Worm (Caenorhabditis elegans) whole organism, late embryonic: ENCODE data around the gene col-33.

ENCODE experiments used
- C38D4.7 ChIP-seq: fragments of 200-800 bp; sonication (Bioruptor generic); optimal IDR thresholded peaks from 2 replicates; lab custom pipeline; 2018; ENCODE audit warnings: mild to moderate bottlenecking, missing genetic modification characterization, moderate library complexity, missing compliant biosample characterization
- F13H6.1 ChIP-seq: sonication (generic microtip); optimal IDR thresholded peaks from 2 replicates; lab custom pipeline; 2016; ENCODE audit warnings: missing genetic modification characterization, missing compliant biosample characterization
- K09A11.1 ChIP-seq: sonication (generic microtip); optimal IDR thresholded peaks from 2 replicates; lab custom pipeline; 2017; ENCODE audit warnings: antibody characterized with exemption, mild to moderate bottlenecking, missing genetic modification characterization, missing compliant biosample characterization; ENCODE audit not compliant: insufficient read depth
- T23F11.4 ChIP-seq: fragments of 200-800 bp; sonication (Bioruptor generic); optimal IDR thresholded peaks from 2 replicates; lab custom pipeline; 2018; ENCODE audit warnings: mild to moderate bottlenecking, missing genetic modification characterization, missing compliant biosample characterization
- Y22D7AL.16 ChIP-seq: sonication (generic microtip); optimal IDR thresholded peaks from 2 replicates; lab custom pipeline; 2016; ENCODE audit warnings: missing genetic modification characterization, missing compliant biosample characterization
- ahr-1 ChIP-seq: sonication (generic microtip); optimal IDR thresholded peaks from 2 replicates; lab custom pipeline; 2016; ENCODE audit warnings: missing genetic modification characterization, missing compliant biosample characterization
- ama-1 ChIP-seq: fragments of 150-350 bp; optimal IDR thresholded peaks from 2 replicates; lab custom pipeline; 2014
- ceh-14 ChIP-seq: sonication (generic microtip); optimal IDR thresholded peaks from 2 replicates; lab custom pipeline; 2016; ENCODE audit warnings: missing genotype, missing genetic modification characterization, missing compliant biosample characterization
- ceh-18 ChIP-seq: sonication (generic microtip); optimal IDR thresholded peaks from 2 replicates; lab custom pipeline; 2016; ENCODE audit warnings: missing genetic modification characterization, missing compliant biosample characterization
- ceh-22 ChIP-seq: sonication (generic microtip); optimal IDR thresholded peaks from 2 replicates; lab custom pipeline; 2017; ENCODE audit warnings: missing biosample characterization, missing genetic modification characterization
- ceh-31 ChIP-seq: sonication (generic microtip); optimal IDR thresholded peaks from 2 replicates; lab custom pipeline; 2016; ENCODE audit warnings: missing genetic modification characterization, missing compliant biosample characterization
- ceh-48 ChIP-seq: sonication (generic microtip); optimal IDR thresholded peaks from 2 replicates; lab custom pipeline; 2016; ENCODE audit warnings: missing genetic modification characterization, inconsistent platforms, missing compliant biosample characterization
- ceh-6 ChIP-seq: fragments of 200-800 bp; sonication (Bioruptor generic); optimal IDR thresholded peaks from 2 replicates; lab custom pipeline; 2018; ENCODE audit warnings: mild to moderate bottlenecking, missing genetic modification characterization, missing compliant biosample characterization
- ceh-9 ChIP-seq: sonication (generic microtip); optimal IDR thresholded peaks from 2 replicates; lab custom pipeline; 2016; ENCODE audit warnings: mild to moderate bottlenecking, missing genetic modification characterization, inconsistent platforms, missing compliant biosample characterization
- dve-1 ChIP-seq: sonication (generic microtip); optimal IDR thresholded peaks from 2 replicates; lab custom pipeline; 2017; ENCODE audit warnings: antibody characterized with exemption, mild to moderate bottlenecking, missing genetic modification characterization, missing compliant biosample characterization
- elt-2 ChIP-seq: sonication (generic microtip); optimal IDR thresholded peaks from 2 replicates; lab custom pipeline; 2016; ENCODE audit warnings: missing genetic modification reagents, missing genetic modification characterization, missing compliant biosample characterization
- fax-1 ChIP-seq: sonication (generic microtip); optimal IDR thresholded peaks from 2 replicates; lab custom pipeline; 2016; ENCODE audit warnings: missing genotype, missing genetic modification characterization, missing compliant biosample characterization
- fkh-6 ChIP-seq: sonication (generic microtip); optimal IDR thresholded peaks from 2 replicates; lab custom pipeline; 2016; ENCODE audit warnings: missing genetic modification characterization, missing compliant biosample characterization
- gmeb-2 ChIP-seq: sonication (generic microtip); optimal IDR thresholded peaks from 2 replicates; lab custom pipeline; 2016; ENCODE audit warnings: missing genetic modification characterization, inconsistent platforms, missing compliant biosample characterization
- hlh-13 ChIP-seq: fragments of 200-800 bp; sonication (Bioruptor generic); optimal IDR thresholded peaks from 2 replicates; lab custom pipeline; 2018; ENCODE audit warnings: mild to moderate bottlenecking, missing genetic modification characterization, missing compliant biosample characterization
- hlh-15 ChIP-seq: sonication (generic microtip); optimal IDR thresholded peaks from 2 replicates; lab custom pipeline; 2016; ENCODE audit warnings: missing genetic modification characterization, missing compliant biosample characterization
- hlh-30 ChIP-seq: sonication (generic microtip); optimal IDR thresholded peaks from 2 replicates; lab custom pipeline; 2017; ENCODE audit warnings: antibody characterized with exemption, missing genetic modification characterization, missing compliant biosample characterization; ENCODE audit not compliant: insufficient read depth
- lin-11 ChIP-seq: fragments of 200-800 bp; sonication (Bioruptor generic); optimal IDR thresholded peaks from 2 replicates; lab custom pipeline; 2018; ENCODE audit warnings: mild to moderate bottlenecking, missing genetic modification characterization, missing compliant biosample characterization
- madf-2 ChIP-seq: sonication (generic microtip); optimal IDR thresholded peaks from 2 replicates; lab custom pipeline; 2017; ENCODE audit warnings: missing genetic modification characterization, missing compliant biosample characterization
- mec-3 ChIP-seq: sonication (generic microtip); optimal IDR thresholded peaks from 2 replicates; lab custom pipeline; 2016; ENCODE audit warnings: borderline replicate concordance, missing genetic modification characterization, missing compliant biosample characterization
- nfya-1 ChIP-seq: sonication (generic microtip); optimal IDR thresholded peaks from 2 replicates; lab custom pipeline; 2017; ENCODE audit warnings: missing genetic modification characterization, mild to moderate bottlenecking, missing compliant biosample characterization, antibody characterized with exemption, moderate library complexity
- nhr-11 ChIP-seq: fragments of 150-350 bp; optimal IDR thresholded peaks from 2 replicates; lab custom pipeline; 2014; ENCODE audit warnings: missing biosample characterization, missing genetic modification characterization
- npax-4 ChIP-seq: sonication (generic microtip); optimal IDR thresholded peaks from 2 replicates; lab custom pipeline; 2016; ENCODE audit warnings: missing genetic modification characterization, missing compliant biosample characterization
- odd-2 ChIP-seq: sonication (generic microtip); optimal IDR thresholded peaks from 2 replicates; lab custom pipeline; 2017; ENCODE audit warnings: antibody characterized with exemption, mild to moderate bottlenecking, missing genetic modification characterization, missing compliant biosample characterization
- pha-2 ChIP-seq: sonication (generic microtip); optimal IDR thresholded peaks from 2 replicates; lab custom pipeline; 2017; ENCODE audit warnings: mild to moderate bottlenecking, missing genetic modification characterization, missing compliant biosample characterization
- pha-4 ChIP-seq: fragments of 150-350 bp; optimal IDR thresholded peaks from 2 replicates; lab custom pipeline; 2018; ENCODE audit warnings: missing biosample characterization, missing genetic modification reagents, missing genetic modification characterization
- ref-2 ChIP-seq: sonication (generic microtip); optimal IDR thresholded peaks from 2 replicates; lab custom pipeline; 2016; ENCODE audit warnings: missing genetic modification characterization, missing compliant biosample characterization
- tbx-2 ChIP-seq: sonication (generic microtip); optimal IDR thresholded peaks from 2 replicates; lab custom pipeline; 2016; ENCODE audit warnings: missing genetic modification characterization, missing compliant biosample characterization
- unc-3 ChIP-seq, 2 experiments: fragments of 200-800 bp in 1 of 2; sonication (Bioruptor generic) in 1 of 2; sonication (generic microtip) in 1 of 2; conservative IDR thresholded peaks in 1 of 2; optimal IDR thresholded peaks in 1 of 2; 2 replicates each; pipeline versions ENCODE4 v1.3.6 to Lab custom; 2016 to 2022; ENCODE audit warnings: missing compliant biosample characterization in 2 of 2, missing genetic modification characterization in 2 of 2, missing genetic modification reagents in 1 of 2
- unc-42 ChIP-seq: sonication (generic microtip); optimal IDR thresholded peaks from 2 replicates; lab custom pipeline; 2016; ENCODE audit warnings: missing genotype, missing genetic modification characterization, missing compliant biosample characterization
- unc-86 ChIP-seq: sonication (generic microtip); optimal IDR thresholded peaks from 2 replicates; lab custom pipeline; 2016; ENCODE audit warnings: missing genetic modification characterization, missing compliant biosample characterization

col-33 gene

ce11 chrIV:4277694-4278093 lies 14.6 kb downstream of the col-33 start, which contains the start of gene nhr-78:
nhr-78 (minus strand) TSS chrIV:4277875.
- TF ChIP-seq ref-2 (tag; lab: Kevin White, UChicago): no peak
- no peak for TF ChIP-seq ceh-48 (tag; lab: Kevin White, UChicago)
- no peak for TF ChIP-seq nhr-11 (tag; lab: Kevin White, UChicago)
- no peak for TF ChIP-seq ceh-6 (GFP tag; lab: Kevin White, UChicago)
- no peak for TF ChIP-seq pha-4 (tag; lab: Kevin White, UChicago)
- no peak for TF ChIP-seq odd-2 (tag; lab: Kevin White, UChicago)
- no peak for TF ChIP-seq mec-3 (tag; lab: Kevin White, UChicago)
- TF ChIP-seq ceh-9 (tag; lab: Kevin White, UChicago): no peak
- no peak for TF ChIP-seq madf-2
- no peak for TF ChIP-seq K09A11.1 (tag; lab: Kevin White, UChicago)
- TF ChIP-seq ceh-22: no peak
- TF ChIP-seq tbx-2 (tag; lab: Kevin White, UChicago): no peak
- TF ChIP-seq ceh-14: no peak
- TF ChIP-seq T23F11.4: no peak

- no peak for TF ChIP-seq madf-2
- TF ChIP-seq npax-4 (tag; lab: Kevin White, UChicago): no peak
- TF ChIP-seq F13H6.1 (tag; lab: Kevin White, UChicago): no peak
- TF ChIP-seq ahr-1 (tag; lab: Kevin White, UChicago): no peak
- no peak for TF ChIP-seq fax-1
- TF ChIP-seq pha-2 (tag; lab: Kevin White, UChicago): no peak
- TF ChIP-seq ceh-18 (tag; lab: Kevin White, UChicago): no peak
These were observed 20.9 kb downstream of the col-33 start, which contains the start of gene F15E6.6 for ce11 chrIV:4284020-4284419. F15E6.6 (minus strand) TSS chrIV:4284120.

- TF ChIP-seq elt-2 (tag; lab: Kevin White, UChicago): peak; percentile 42
- no peak for TF ChIP-seq K09A11.1 (tag; lab: Kevin White, UChicago)
These were observed 21.9 kb downstream of the col-33 start for ce11 chrIV:4284989-4285388.

- TF ChIP-seq ceh-31 (tag; lab: Kevin White, UChicago) (no peak), hlh-30 (tag; lab: Kevin White, UChicago) (no peak), C38D4.7 (GFP tag; lab: Kevin White, UChicago) (no peak), unc-86 (no peak), nfya-1 (tag; lab: Kevin White, UChicago) (no peak), ceh-14 (no peak), unc-3 (GFP tag; conservative IDR thresholded peaks at IDR 0.05; lab: Robert Waterston, UW) (no peak), unc-3 (tag; optimal IDR thresholded peaks at IDR 0.05; lab: Kevin White, UChicago) (no peak), fkh-6 (no peak), ceh-48 (tag; lab: Kevin White, UChicago) (no peak), hlh-15 (tag; lab: Kevin White, UChicago) (no peak), ama-1 (lab: Kevin White, UChicago) (no peak), lin-11 (tag; lab: Kevin White, UChicago) (no peak), Y22D7AL.16 (tag; lab: Kevin White, UChicago) (no peak), dve-1 (tag; lab: Kevin White, UChicago) (no peak), pha-2 (tag; lab: Kevin White, UChicago) (no peak), gmeb-2 (tag; lab: Kevin White, UChicago) (no peak), hlh-13 (no peak), unc-42 (tag; lab: Kevin White, UChicago) (no peak), ceh-22 (no peak)
These were observed 25.2 kb downstream of the col-33 start, which contains the start of gene srv-4 for ce11 chrIV:4288332-4288731. srv-4 (minus strand) TSS chrIV:4288432.
